Worm (Caenorhabditis elegans) whole organism, L4 larva: Measurements from ENCODE around the gene lsd-1.

Source experiments
- D1046.2 ChIP-seq: fragments of 200-800 bp; sonication (Bioruptor generic); IDR thresholded peaks from 2 replicates; pipeline ENCODE4 v1.3.6; 2022; ENCODE audit warnings: missing genetic modification characterization, missing compliant biosample characterization
- F26F4.8 ChIP-seq: fragments of 200-800 bp; sonication (Bioruptor generic); conservative IDR thresholded peaks from 2 replicates; pipeline ENCODE4 v1.3.6; 2022; ENCODE audit warnings: missing genetic modification characterization, missing compliant biosample characterization
- F44E2.7 ChIP-seq: fragments of 200-800 bp; sonication (Bioruptor generic); IDR thresholded peaks from 2 replicates; pipeline ENCODE4 v2.1.2; 2022; ENCODE audit warnings: missing genetic modification characterization, missing compliant biosample characterization
- T20F7.1 ChIP-seq: fragments of 200-800 bp; sonication (Bioruptor generic); optimal IDR thresholded peaks from 2 replicates; lab custom pipeline; 2018; ENCODE audit warnings: mild to moderate bottlenecking, missing genetic modification characterization, missing compliant biosample characterization
- T26A8.4 ChIP-seq: fragments of 200-800 bp; sonication (Bioruptor generic); IDR thresholded peaks from 2 replicates; pipeline ENCODE4 v1.3.6; 2022; ENCODE audit warnings: missing genetic modification characterization, missing compliant biosample characterization
- Y48G9A.11 ChIP-seq: fragments of 200-800 bp; sonication (Bioruptor generic); IDR thresholded peaks from 2 replicates; pipeline ENCODE4 v1.3.6; 2022; ENCODE audit warnings: missing genetic modification reagents, missing genetic modification characterization, missing compliant biosample characterization
- Y75B8A.6 ChIP-seq: fragments of 200-800 bp; sonication (Bioruptor generic); IDR thresholded peaks from 2 replicates; pipeline ENCODE4 v1.3.6; 2022; ENCODE audit warnings: missing genetic modification reagents, missing genetic modification characterization, missing compliant biosample characterization
- ZK337.2 ChIP-seq: fragments of 200-800 bp; sonication (Bioruptor generic); IDR thresholded peaks from 2 replicates; pipeline ENCODE4 v1.3.6; 2022; ENCODE audit warnings: missing genetic modification reagents, missing genetic modification characterization, missing compliant biosample characterization
- ZK546.5 ChIP-seq, 2 experiments: sonication (generic microtip); optimal IDR thresholded peaks; 2 replicates each; lab custom pipeline; 2017; ENCODE audit warnings: missing biosample characterization in 2 of 2, missing genetic modification characterization in 2 of 2
- aha-1 ChIP-seq: fragments of 150-350 bp; peaks from one replicate; lab custom pipeline; 2014; ENCODE audit warnings: missing biosample characterization, missing genetic modification characterization
- ama-1 ChIP-seq: fragments of 150-350 bp; optimal IDR thresholded peaks from 2 replicates; lab custom pipeline; 2014; ENCODE audit warnings: inconsistent platforms, mixed read lengths
- arid-1 ChIP-seq: fragments of 200-800 bp; sonication (Bioruptor generic); conservative IDR thresholded peaks from 2 replicates; pipeline ENCODE4 v1.3.6; 2022; ENCODE audit warnings: missing genetic modification reagents, missing genetic modification characterization, missing compliant biosample characterization
- attf-4 ChIP-seq: sonication (generic microtip); optimal IDR thresholded peaks from 3 replicates; lab custom pipeline; 2017; ENCODE audit warnings: missing biosample characterization, missing genetic modification characterization
- ceh-28 ChIP-seq: fragments of 150-350 bp; optimal IDR thresholded peaks from 2 replicates; lab custom pipeline; 2014; ENCODE audit warnings: missing biosample characterization, missing genetic modification reagents, missing genetic modification characterization
- ceh-62 ChIP-seq: sonication (generic microtip); optimal IDR thresholded peaks from 2 replicates; lab custom pipeline; 2017; ENCODE audit warnings: missing biosample characterization, missing genetic modification characterization
- ceh-82 ChIP-seq: sonication (generic microtip); optimal IDR thresholded peaks from 2 replicates; lab custom pipeline; 2017; ENCODE audit warnings: missing biosample characterization, missing genetic modification characterization
- cey-2 ChIP-seq: sonication (generic microtip); optimal IDR thresholded peaks from 3 replicates; lab custom pipeline; 2017; ENCODE audit warnings: missing genetic modification characterization, mild to moderate bottlenecking, missing compliant biosample characterization, antibody characterized with exemption, borderline replicate concordance; ENCODE audit not compliant: insufficient read depth
- daf-12 ChIP-seq: fragments of 150-350 bp; optimal IDR thresholded peaks from 2 replicates; lab custom pipeline; 2014; ENCODE audit warnings: missing biosample characterization, missing genetic modification reagents, missing genetic modification characterization
- daf-19 ChIP-seq: fragments of 200-800 bp; sonication (Bioruptor generic); conservative IDR thresholded peaks from 2 replicates; pipeline ENCODE4 v1.3.6; 2022; ENCODE audit warnings: missing genetic modification characterization, missing compliant biosample characterization
- dmd-6 ChIP-seq: fragments of 200-800 bp; sonication (Bioruptor generic); IDR thresholded peaks from 2 replicates; pipeline ENCODE4 v1.3.6; 2022; ENCODE audit warnings: missing genetic modification reagents, missing genetic modification characterization, missing compliant biosample characterization
- dmd-8 ChIP-seq: fragments of 200-800 bp; sonication (Bioruptor generic); IDR thresholded peaks from 2 replicates; pipeline ENCODE4 v1.3.6; 2022; ENCODE audit warnings: missing genetic modification characterization, missing compliant biosample characterization
- dmd-9 ChIP-seq: fragments of 200-800 bp; sonication (Bioruptor generic); IDR thresholded peaks from 2 replicates; pipeline ENCODE4 v1.3.6; 2022; ENCODE audit warnings: missing genetic modification reagents, missing genetic modification characterization, missing compliant biosample characterization
- dve-1 ChIP-seq: sonication (generic microtip); optimal IDR thresholded peaks from 2 replicates; lab custom pipeline; 2017; ENCODE audit warnings: antibody characterized with exemption, mild to moderate bottlenecking, missing genetic modification characterization, missing compliant biosample characterization; ENCODE audit not compliant: insufficient read depth
- egl-27 ChIP-seq: sonication (generic microtip); optimal IDR thresholded peaks from 3 replicates; lab custom pipeline; 2017; ENCODE audit warnings: missing biosample characterization, missing genetic modification reagents, missing genetic modification characterization
- fos-1 ChIP-seq: fragments of 150-350 bp; optimal IDR thresholded peaks from 2 replicates; lab custom pipeline; 2014; ENCODE audit warnings: missing biosample characterization, missing genetic modification characterization
- hif-1 ChIP-seq, 2 experiments: sonication (generic microtip); optimal IDR thresholded peaks; 2 replicates each; lab custom pipeline; 2016 to 2017; ENCODE audit warnings: missing compliant biosample characterization in 2 of 2, missing genetic modification characterization in 2 of 2, missing genetic modification reagents in 2 of 2, missing genotype in 2 of 2, mild to moderate bottlenecking in 1 of 2
- hmg-1.1 ChIP-seq: fragments of 200-800 bp; sonication (Bioruptor generic); IDR thresholded peaks from 2 replicates; pipeline ENCODE4 v1.3.6; 2022; ENCODE audit warnings: missing genetic modification reagents, missing genetic modification characterization, missing compliant biosample characterization
- lim-7 ChIP-seq: fragments of 200-800 bp; sonication (Bioruptor generic); IDR thresholded peaks from 2 replicates; pipeline ENCODE4 v1.3.6; 2022; ENCODE audit warnings: missing genetic modification characterization, missing compliant biosample characterization
- lin-15B ChIP-seq: fragments of 150-350 bp; sonication (generic microtip); optimal IDR thresholded peaks from 3 replicates; lab custom pipeline; 2014; ENCODE audit warnings: missing biosample characterization, missing genetic modification characterization
- lin-29 ChIP-seq: fragments of 200-800 bp; sonication (Bioruptor generic); IDR thresholded peaks from 2 replicates; pipeline ENCODE4 v1.3.6; 2022; ENCODE audit warnings: missing genetic modification reagents, missing genetic modification characterization, missing compliant biosample characterization
- madf-9 ChIP-seq: fragments of 200-800 bp; sonication (Bioruptor generic); conservative IDR thresholded peaks from 2 replicates; pipeline ENCODE4 v1.3.6; 2022; ENCODE audit warnings: missing genetic modification reagents, missing genetic modification characterization, missing compliant biosample characterization
- mdl-1 ChIP-seq, 2 experiments: fragments of 150-350 bp in 1 of 2; sonication (generic microtip) in 1 of 2; optimal IDR thresholded peaks; 2 replicates each; lab custom pipeline; 2014 to 2017; ENCODE audit warnings: missing biosample characterization in 2 of 2, missing genetic modification characterization in 2 of 2
- mdt-29 ChIP-seq: fragments of 200-800 bp; sonication (Bioruptor generic); IDR thresholded peaks from 2 replicates; pipeline ENCODE4 v1.3.6; 2022; ENCODE audit warnings: missing genetic modification reagents, missing genetic modification characterization, missing compliant biosample characterization
- mes-2 ChIP-seq: sonication (generic microtip); optimal IDR thresholded peaks from 2 replicates; lab custom pipeline; 2016; ENCODE audit warnings: missing genotype, mild to moderate bottlenecking, missing genetic modification characterization, missing compliant biosample characterization; ENCODE audit not compliant: poor library complexity, severe bottlenecking
- nhr-102 ChIP-seq: sonication (generic microtip); optimal IDR thresholded peaks from 2 replicates; lab custom pipeline; 2016; ENCODE audit warnings: mild to moderate bottlenecking, missing genetic modification characterization, moderate library complexity, missing compliant biosample characterization
- nhr-237 ChIP-seq: sonication (generic microtip); optimal IDR thresholded peaks from 2 replicates; lab custom pipeline; 2017; ENCODE audit warnings: missing biosample characterization, missing genetic modification characterization
- nhr-28 ChIP-seq: fragments of 150-350 bp; optimal IDR thresholded peaks from 2 replicates; lab custom pipeline; 2014; ENCODE audit warnings: missing biosample characterization, missing genetic modification characterization
- nhr-48 ChIP-seq: sonication (generic microtip); optimal IDR thresholded peaks from 2 replicates; lab custom pipeline; 2016; ENCODE audit warnings: mild to moderate bottlenecking, missing genetic modification characterization, missing compliant biosample characterization
- nhr-76 ChIP-seq: fragments of 150-350 bp; optimal IDR thresholded peaks from 2 replicates; lab custom pipeline; 2014; ENCODE audit warnings: missing biosample characterization, missing genetic modification characterization
- pha-4 ChIP-seq, 2 experiments: fragments of 150-350 bp in 1 of 2; fragments of 200-800 bp in 1 of 2; sonication (Bioruptor generic) in 1 of 2; IDR thresholded peaks in 1 of 2; optimal IDR thresholded peaks in 1 of 2; 2 replicates each; pipeline versions ENCODE4 v1.3.6 to Lab custom; 2014 to 2022; ENCODE audit warnings: missing genetic modification characterization in 2 of 2, missing genetic modification reagents in 2 of 2, missing biosample characterization in 1 of 2, missing compliant biosample characterization in 1 of 2
- rbr-2 ChIP-seq: sonication (generic microtip); optimal IDR thresholded peaks from 2 replicates; lab custom pipeline; 2016; ENCODE audit warnings: missing genotype, missing genetic modification characterization, missing compliant biosample characterization
- spr-3 ChIP-seq: fragments of 200-800 bp; sonication (Bioruptor generic); optimal IDR thresholded peaks from 2 replicates; lab custom pipeline; 2018; ENCODE audit warnings: mild to moderate bottlenecking, missing genetic modification characterization, missing compliant biosample characterization
- unc-130 ChIP-seq: sonication (generic microtip); optimal IDR thresholded peaks from 2 replicates; lab custom pipeline; 2016; ENCODE audit warnings: missing genetic modification reagents, missing genetic modification characterization, missing compliant biosample characterization
- unc-39 ChIP-seq: sonication (generic microtip); optimal IDR thresholded peaks from 2 replicates; lab custom pipeline; 2017; ENCODE audit warnings: missing biosample characterization, missing genetic modification characterization
- unc-62 ChIP-seq, 3 experiments: fragments of 150-350 bp in 1 of 3; sonication (generic microtip); optimal IDR thresholded peaks in 2 of 3; peaks in 1 of 3; 1 replicate in 1 of 3; 2 replicates in 2 of 3; lab custom pipeline; 2014 to 2017; ENCODE audit warnings: missing biosample characterization in 3 of 3, missing genetic modification characterization in 3 of 3, missing genetic modification reagents in 3 of 3, missing genotype in 1 of 3
- vab-7 ChIP-seq: fragments of 200-800 bp; sonication (Bioruptor generic); IDR thresholded peaks from 2 replicates; pipeline ENCODE4 v1.3.6; 2022; ENCODE audit warnings: missing genetic modification reagents, missing genetic modification characterization, missing compliant biosample characterization
- zfp-3 ChIP-seq: fragments of 200-800 bp; sonication (Bioruptor generic); conservative IDR thresholded peaks from 2 replicates; pipeline ENCODE4 v1.3.6; 2022; ENCODE audit warnings: missing genetic modification reagents, missing genetic modification characterization, missing compliant biosample characterization
- zip-11 ChIP-seq: fragments of 200-800 bp; sonication (Bioruptor generic); IDR thresholded peaks from 2 replicates; pipeline ENCODE4 v1.3.6; 2022; ENCODE audit warnings: missing genetic modification characterization, missing compliant biosample characterization
- ztf-11 ChIP-seq: fragments of 150-350 bp; optimal IDR thresholded peaks from 2 replicates; lab custom pipeline; 2014; ENCODE audit warnings: missing biosample characterization, missing genetic modification characterization
- ztf-7 ChIP-seq: fragments of 150-350 bp; optimal IDR thresholded peaks from 2 replicates; lab custom pipeline; 2014; ENCODE audit warnings: missing biosample characterization, missing genetic modification characterization

Gene lsd-1

DNA sequence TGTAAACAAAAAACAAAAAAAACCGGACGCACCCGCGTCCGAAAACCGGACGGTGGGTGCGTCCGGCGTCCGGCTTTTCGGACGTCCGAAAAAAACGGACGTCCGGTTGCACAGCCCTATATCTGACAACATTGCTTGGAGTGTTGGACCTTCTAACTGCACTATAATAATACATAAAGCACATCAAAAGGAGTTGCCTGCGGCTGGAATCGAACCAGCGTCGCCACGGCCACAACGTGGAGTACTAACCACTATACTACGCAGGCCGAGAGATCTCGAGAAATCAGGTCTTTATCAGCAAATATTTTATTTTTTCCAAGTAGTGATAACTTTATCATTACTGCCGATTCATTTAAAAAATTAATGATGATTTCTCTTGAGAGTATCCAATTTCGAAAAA lies 44.7 kb downstream of the lsd-1 start (continued):
- peak; percentile 48 for TF ChIP-seq mes-2 (tag; lab: Kevin White, UChicago)
- TF ChIP-seq aha-1 (tag; lab: Kevin White, UChicago) = peak; percentile 17
- peak; percentile 42; the same call in 1 of the 2 replicates for TF ChIP-seq T26A8.4 (GFP tag; lab: Robert Waterston, UW)
- TF ChIP-seq nhr-102 (tag; lab: Kevin White, UChicago) = no peak
- TF ChIP-seq ztf-7 = no peak
- TF ChIP-seq nhr-76 (tag; lab: Kevin White, UChicago) = no peak
- no peak for TF ChIP-seq spr-3 (GFP tag; lab: Kevin White, UChicago)
- TF ChIP-seq ceh-28 (tag; lab: Kevin White, UChicago) = no peak
- TF ChIP-seq lin-29 (GFP tag; lab: Robert Waterston, UW) = 0 out of 2 replicates have a peak, but pooled peaks have one; percentile 34
- TF ChIP-seq F26F4.8 (GFP tag; lab: Robert Waterston, UW) = no peak
- 0 out of 2 replicates have a peak, but pooled peaks have one; percentile 46 for TF ChIP-seq zfp-3 (GFP tag; lab: Robert Waterston, UW)
- TF ChIP-seq nhr-237 (tag; lab: Kevin White, UChicago) = no peak
- TF ChIP-seq egl-27 (tag; lab: Kevin White, UChicago) = no peak
- TF ChIP-seq dve-1 = peak; percentile 11
- no peak for TF ChIP-seq zip-11 (GFP tag; lab: Robert Waterston, UW)
- no peak for TF ChIP-seq unc-130 (GFP tag; lab: Kevin White, UChicago)
- TF ChIP-seq dmd-6 = 0 out of 2 replicates have a peak, but pooled peaks have one; percentile 10
- TF ChIP-seq Y48G9A.11 = no peak
- TF ChIP-seq hif-1 (tag; optimal IDR thresholded peaks at IDR 0.05; lab: Kevin White, UChicago) = no peak
- TF ChIP-seq mdt-29 (GFP tag; lab: Robert Waterston, UW) = 0 out of 2 replicates have a peak, but pooled peaks have one; percentile 22
- 0 out of 2 replicates have a peak, but pooled peaks have one; percentile 64 for TF ChIP-seq D1046.2
- TF ChIP-seq rbr-2 (tag; lab: Kevin White, UChicago) = no peak
- no peak for TF ChIP-seq ama-1
- no peak; the same call in 1 of the 2 replicates for TF ChIP-seq hmg-1.1 (GFP tag; lab: Robert Waterston, UW)
- TF ChIP-seq vab-7 = peak; percentile 53; the same call in 1 of the 2 replicates
- no peak for TF ChIP-seq attf-4 (tag; lab: Kevin White, UChicago)
- TF ChIP-seq T20F7.1 (GFP tag; lab: Kevin White, UChicago) = no peak
- TF ChIP-seq daf-19 (GFP tag; lab: Robert Waterston, UW) = peak; percentile 43; the same call in 1 of the 2 replicates
- no peak for TF ChIP-seq ceh-82 (tag; lab: Kevin White, UChicago)
- no peak for TF ChIP-seq nhr-48 (tag; lab: Kevin White, UChicago)
- peak; percentile 68; the same call in 1 of the 2 replicates for TF ChIP-seq dmd-8
- TF ChIP-seq pha-4 (GFP tag; IDR thresholded peaks at IDR 0.05; lab: Robert Waterston, UW) = peak; percentile 60
- no peak for TF ChIP-seq pha-4 (tag; optimal IDR thresholded peaks at IDR 0.05; lab: Kevin White, UChicago)
- 0 out of 2 replicates have a peak, but pooled peaks have one; percentile 18 for TF ChIP-seq madf-9
- peak; percentile 64 for TF ChIP-seq arid-1
- TF ChIP-seq dmd-9 (GFP tag; lab: Robert Waterston, UW) = peak; percentile 57; the same call in 1 of the 2 replicates
- no peak for TF ChIP-seq mdl-1 (tag; optimal IDR thresholded peaks at IDR 0.05; lab: Kevin White, UChicago)
- no peak for TF ChIP-seq daf-12
- TF ChIP-seq ceh-62 (tag; lab: Kevin White, UChicago) = no peak
- TF ChIP-seq unc-62 (GFP tag; optimal IDR thresholded peaks at IDR 0.05 in 1 of 2; lab: Kevin White, UChicago) = no peak
- no peak for TF ChIP-seq unc-62 (tag; optimal IDR thresholded peaks at IDR 0.05; lab: Kevin White, UChicago)
- no peak for TF ChIP-seq ZK546.5 (tag; optimal IDR thresholded peaks at IDR 0.05; lab: Kevin White, UChicago)
- no peak for TF ChIP-seq cey-2 (tag; lab: Kevin White, UChicago)
- TF ChIP-seq lim-7 (GFP tag; lab: Robert Waterston, UW) = peak; percentile 68
- TF ChIP-seq ZK337.2 (GFP tag; lab: Robert Waterston, UW) = peak; percentile 28; the same call in 1 of the 2 replicates
- TF ChIP-seq nhr-28 (tag; lab: Kevin White, UChicago) = no peak
- TF ChIP-seq F44E2.7 = no peak
- no peak for TF ChIP-seq unc-39 (tag; lab: Kevin White, UChicago)
- no peak for TF ChIP-seq lin-15B
- TF ChIP-seq Y75B8A.6 (GFP tag; lab: Robert Waterston, UW) = 0 out of 2 replicates have a peak, but pooled peaks have one; percentile 29
- TF ChIP-seq fos-1 (tag; lab: Kevin White, UChicago) = no peak
- TF ChIP-seq ztf-11 (tag; lab: Kevin White, UChicago) = no peak
